Worm (Caenorhabditis elegans) whole organism, L4/young adult: ENCODE results near the gene F59H6.15.

ENCODE experiments used
- W03F9.2 ChIP-seq: fragments of 150-350 bp; optimal IDR thresholded peaks from 2 replicates; lab custom pipeline; 2014; ENCODE audit warnings: missing biosample characterization, missing genetic modification characterization
- dao-5 ChIP-seq: sonication (generic microtip); optimal IDR thresholded peaks from 2 replicates; lab custom pipeline; 2016; ENCODE audit warnings: missing genotype, missing genetic modification characterization, moderate library complexity, missing compliant biosample characterization
- him-1 ChIP-seq: sonication (generic microtip); optimal IDR thresholded peaks from 2 replicates; lab custom pipeline; 2016; ENCODE audit warnings: missing genotype, missing genetic modification reagents, missing genetic modification characterization, missing compliant biosample characterization

- no peak for TF ChIP-seq him-1
- no peak for TF ChIP-seq W03F9.2 (tag; lab: Kevin White, UChicago)
- no peak for TF ChIP-seq dao-5 (tag; lab: Kevin White, UChicago)
Measured at ce11 chrII:1993738-1994137, 19.1 kb upstream of the F59H6.15 start, which contains the start of gene math-21.
